Worm (Caenorhabditis elegans) whole organism, early embryonic: ENCODE results near the gene F35A5.1.

Experiments used
- B0310.2 ChIP-seq: sonication (generic microtip); optimal IDR thresholded peaks from 2 replicates; lab custom pipeline; 2016; ENCODE audit warnings: mild to moderate bottlenecking, missing genetic modification characterization, missing compliant biosample characterization
- ama-1 ChIP-seq: fragments of 150-350 bp; optimal IDR thresholded peaks from 2 replicates; lab custom pipeline; 2014
- hmbx-1 ChIP-seq: sonication (generic microtip); optimal IDR thresholded peaks from 2 replicates; lab custom pipeline; 2016; ENCODE audit warnings: mild to moderate bottlenecking, missing genetic modification characterization, missing compliant biosample characterization
- tbx-11 ChIP-seq: fragments of 200-800 bp; sonication (Bioruptor generic); IDR thresholded peaks from 2 replicates; pipeline ENCODE4 v1.3.6; 2022; ENCODE audit warnings: missing genetic modification characterization, missing compliant biosample characterization
- tbx-37 ChIP-seq: fragments of 200-800 bp; sonication (Bioruptor generic); conservative IDR thresholded peaks from 2 replicates; pipeline ENCODE4 v1.3.6; 2022; ENCODE audit warnings: missing genetic modification reagents, missing genetic modification characterization, missing compliant biosample characterization
- tra-4 ChIP-seq: sonication (generic microtip); optimal IDR thresholded peaks from 2 replicates; lab custom pipeline; 2017; ENCODE audit warnings: missing genetic modification characterization, missing compliant biosample characterization

DNA sequence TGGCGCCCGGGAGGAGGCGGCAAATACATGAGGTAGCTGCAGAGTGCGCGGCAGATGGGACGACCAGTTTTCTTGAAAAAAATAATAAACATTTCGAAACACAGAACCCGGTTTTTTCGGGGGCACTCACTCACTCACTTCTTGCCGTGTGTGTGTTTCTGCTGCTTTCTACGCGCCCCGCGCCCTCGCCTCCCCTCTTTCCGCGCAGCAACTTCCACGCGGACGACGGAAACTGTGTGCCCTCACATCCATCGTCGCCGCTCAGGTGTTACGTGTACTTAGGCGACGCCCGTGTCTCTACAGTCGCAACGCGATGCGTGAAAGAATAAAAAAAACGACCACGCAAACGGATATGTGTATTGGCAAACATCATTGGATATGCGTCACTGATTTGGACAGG, 17.2 kb downstream of the F35A5.1 start:
- no peak for TF ChIP-seq tbx-37 (GFP tag; lab: Robert Waterston, UW)
- TF ChIP-seq ama-1, result no peak
- no peak for TF ChIP-seq tra-4 (tag; lab: Kevin White, UChicago)
- no peak for TF ChIP-seq tbx-11 (GFP tag; lab: Robert Waterston, UW)
- TF ChIP-seq B0310.2, result no peak
- no peak for TF ChIP-seq hmbx-1
